Worm (Caenorhabditis elegans) whole organism, L1 larva: ENCODE measurements around the gene npr-4.

Experiments
- C34B4.2 ChIP-seq: sonication (generic microtip); optimal IDR thresholded peaks from 2 replicates; lab custom pipeline; 2017; ENCODE audit warnings: mild to moderate bottlenecking, missing genetic modification characterization, missing compliant biosample characterization
- F16B12.6 ChIP-seq: fragments of 150-350 bp; optimal IDR thresholded peaks from 2 replicates; lab custom pipeline; 2014; ENCODE audit warnings: missing biosample characterization, missing genetic modification characterization
- Y116A8C.19 ChIP-seq: sonication (generic microtip); optimal IDR thresholded peaks from 2 replicates; lab custom pipeline; 2016; ENCODE audit warnings: missing compliant biosample characterization, missing genetic modification characterization, borderline replicate concordance
- alr-1 ChIP-seq: fragments of 200-800 bp; sonication (Bioruptor generic); optimal IDR thresholded peaks from 2 replicates; lab custom pipeline; 2018; ENCODE audit warnings: borderline replicate concordance, mild to moderate bottlenecking, missing genetic modification characterization, missing compliant biosample characterization
- aly-2 ChIP-seq: fragments of 150-350 bp; optimal IDR thresholded peaks from 2 replicates; lab custom pipeline; 2014; ENCODE audit warnings: missing biosample characterization, missing genetic modification characterization
- ama-1 ChIP-seq: fragments of 150-350 bp; optimal IDR thresholded peaks from 2 replicates; lab custom pipeline; 2014
- blmp-1 ChIP-seq: fragments of 150-350 bp; optimal IDR thresholded peaks from 2 replicates; lab custom pipeline; 2014; ENCODE audit warnings: missing biosample characterization, missing genetic modification characterization
- ceh-63 ChIP-seq: fragments of 200-800 bp; sonication (Bioruptor generic); optimal IDR thresholded peaks from 2 replicates; lab custom pipeline; 2018; ENCODE audit warnings: mild to moderate bottlenecking, missing genetic modification characterization, missing compliant biosample characterization
- ceh-8 ChIP-seq: fragments of 200-800 bp; sonication (Bioruptor generic); optimal IDR thresholded peaks from 2 replicates; lab custom pipeline; 2018; ENCODE audit warnings: mild to moderate bottlenecking, missing genetic modification characterization, moderate library complexity, missing compliant biosample characterization
- ceh-82 ChIP-seq, 3 experiments: fragments of 150-350 bp in 1 of 3; sonication (generic microtip) in 2 of 3; optimal IDR thresholded peaks; 2 replicates each; lab custom pipeline; 2014 to 2017; ENCODE audit warnings: missing biosample characterization in 3 of 3, missing genetic modification characterization in 3 of 3
- ceh-88 ChIP-seq: fragments of 200-800 bp; sonication (Bioruptor generic); IDR thresholded peaks from 2 replicates; pipeline ENCODE4 v1.3.6; 2022; ENCODE audit warnings: missing genetic modification characterization, missing compliant biosample characterization
- ceh-90 ChIP-seq: sonication (generic microtip); optimal IDR thresholded peaks from 2 replicates; lab custom pipeline; 2016; ENCODE audit warnings: missing genetic modification characterization, missing compliant biosample characterization
- ces-1 ChIP-seq: fragments of 150-350 bp; optimal IDR thresholded peaks from 2 replicates; lab custom pipeline; 2014; ENCODE audit warnings: missing biosample characterization, missing genetic modification reagents, missing genetic modification characterization
- efl-1 ChIP-seq, 4 experiments: fragments of 150-350 bp; optimal IDR thresholded peaks in 3 of 4; peaks in 1 of 4; 1 replicate in 1 of 4; 2 replicates in 3 of 4; lab custom pipeline; 2014; ENCODE audit warnings: missing biosample characterization in 2 of 4, missing genetic modification characterization in 2 of 4, missing genetic modification reagents in 2 of 4
- efl-3 ChIP-seq: fragments of 200-800 bp; sonication (Bioruptor generic); optimal IDR thresholded peaks from 2 replicates; lab custom pipeline; 2018; ENCODE audit warnings: mild to moderate bottlenecking, missing genetic modification characterization, missing compliant biosample characterization
- egl-13 ChIP-seq: sonication (generic microtip); optimal IDR thresholded peaks from 2 replicates; lab custom pipeline; 2016; ENCODE audit warnings: missing genotype, missing genetic modification reagents, missing genetic modification characterization, missing compliant biosample characterization
- elt-2 ChIP-seq: sonication (generic microtip); optimal IDR thresholded peaks from 2 replicates; lab custom pipeline; 2016; ENCODE audit warnings: missing genetic modification characterization, mild to moderate bottlenecking, inconsistent platforms, missing compliant biosample characterization, missing genetic modification reagents
- fkh-10 ChIP-seq: sonication (generic microtip); optimal IDR thresholded peaks from 2 replicates; lab custom pipeline; 2017; ENCODE audit warnings: missing biosample characterization, missing genetic modification reagents, missing genetic modification characterization
- fkh-4 ChIP-seq: sonication (generic microtip); optimal IDR thresholded peaks from 2 replicates; lab custom pipeline; 2016; ENCODE audit warnings: missing compliant biosample characterization, missing genetic modification characterization, borderline replicate concordance
- grh-1 ChIP-seq: fragments of 200-800 bp; sonication (Bioruptor generic); IDR thresholded peaks from 2 replicates; pipeline ENCODE4 v1.3.6; 2022; ENCODE audit warnings: missing genetic modification reagents, missing genetic modification characterization, missing compliant biosample characterization
- hlh-17 ChIP-seq: fragments of 200-800 bp; sonication (Bioruptor generic); optimal IDR thresholded peaks from 2 replicates; lab custom pipeline; 2018; ENCODE audit warnings: missing genetic modification characterization, mild to moderate bottlenecking, missing compliant biosample characterization, moderate library complexity, borderline replicate concordance
- hlh-4 ChIP-seq: sonication (generic microtip); optimal IDR thresholded peaks from 2 replicates; lab custom pipeline; 2016; ENCODE audit warnings: mild to moderate bottlenecking, missing genetic modification characterization, missing compliant biosample characterization
- hpl-2 ChIP-seq: fragments of 150-350 bp; optimal IDR thresholded peaks from 2 replicates; lab custom pipeline; 2014; ENCODE audit warnings: missing biosample characterization, missing genetic modification reagents, missing genetic modification characterization
- irx-1 ChIP-seq: sonication (generic microtip); optimal IDR thresholded peaks from 2 replicates; lab custom pipeline; 2016; ENCODE audit warnings: missing genetic modification characterization, missing compliant biosample characterization
- isw-1 ChIP-seq: fragments of 200-800 bp; sonication (Bioruptor generic); IDR thresholded peaks from 2 replicates; pipeline ENCODE4 v1.3.6; 2022; ENCODE audit warnings: missing genetic modification characterization, missing compliant biosample characterization
- lin-13 ChIP-seq: fragments of 150-350 bp; optimal IDR thresholded peaks from 2 replicates; lab custom pipeline; 2014; ENCODE audit warnings: missing biosample characterization, missing genetic modification reagents, missing genetic modification characterization
- lin-14 ChIP-seq: fragments of 200-800 bp; sonication (Bioruptor generic); optimal IDR thresholded peaks from 2 replicates; lab custom pipeline; 2018; ENCODE audit warnings: mild to moderate bottlenecking, missing genetic modification characterization, moderate library complexity, missing compliant biosample characterization
- lin-39 ChIP-seq: fragments of 150-350 bp; optimal IDR thresholded peaks from 2 replicates; lab custom pipeline; 2014; ENCODE audit warnings: missing biosample characterization, missing genetic modification reagents, missing genetic modification characterization
- mab-9 ChIP-seq: fragments of 200-800 bp; sonication (Bioruptor generic); IDR thresholded peaks from 2 replicates; pipeline ENCODE4 v1.3.6; 2022; ENCODE audit warnings: missing genetic modification reagents, missing genetic modification characterization, missing compliant biosample characterization
- mdl-1 ChIP-seq, 2 experiments: fragments of 150-350 bp; optimal IDR thresholded peaks; 2 replicates each; lab custom pipeline; 2014 to 2017; ENCODE audit warnings: missing biosample characterization in 2 of 2, missing genetic modification characterization in 2 of 2, inconsistent platforms in 1 of 2
- mef-2 ChIP-seq: fragments of 150-350 bp; optimal IDR thresholded peaks from 2 replicates; lab custom pipeline; 2014; ENCODE audit warnings: missing biosample characterization, missing genetic modification characterization
- nhr-11 ChIP-seq: fragments of 150-350 bp; optimal IDR thresholded peaks from 2 replicates; lab custom pipeline; 2014; ENCODE audit warnings: missing biosample characterization, missing genetic modification characterization
- nhr-12 ChIP-seq: sonication (generic microtip); optimal IDR thresholded peaks from 2 replicates; lab custom pipeline; 2017; ENCODE audit warnings: missing biosample characterization, missing genetic modification characterization
- nhr-19 ChIP-seq: fragments of 200-800 bp; sonication (Bioruptor generic); conservative IDR thresholded peaks from 2 replicates; pipeline ENCODE4 v1.3.6; 2022; ENCODE audit warnings: missing genetic modification characterization, missing compliant biosample characterization
- nhr-20 ChIP-seq: sonication (generic microtip); optimal IDR thresholded peaks from 2 replicates; lab custom pipeline; 2016; ENCODE audit warnings: mild to moderate bottlenecking, missing genetic modification characterization, missing compliant biosample characterization
- nhr-28 ChIP-seq: fragments of 150-350 bp; optimal IDR thresholded peaks from 2 replicates; lab custom pipeline; 2014; ENCODE audit warnings: missing biosample characterization, missing genetic modification characterization
- nhr-71 ChIP-seq: sonication (generic microtip); optimal IDR thresholded peaks from 2 replicates; lab custom pipeline; 2016; ENCODE audit warnings: mild to moderate bottlenecking, missing genetic modification characterization, moderate library complexity, missing compliant biosample characterization
- nhr-76 ChIP-seq: sonication (generic microtip); optimal IDR thresholded peaks from 2 replicates; lab custom pipeline; 2017; ENCODE audit warnings: missing biosample characterization, missing genetic modification characterization
- nhr-85 ChIP-seq: sonication (generic microtip); peaks from one replicate; lab custom pipeline; 2016; ENCODE audit warnings: missing genetic modification characterization, inconsistent platforms, missing compliant biosample characterization
- nhr-90 ChIP-seq: sonication (generic microtip); optimal IDR thresholded peaks from 2 replicates; lab custom pipeline; 2016; ENCODE audit warnings: mild to moderate bottlenecking, missing genetic modification characterization, missing compliant biosample characterization; ENCODE audit not compliant: poor library complexity
- pqm-1 ChIP-seq: sonication (generic microtip); optimal IDR thresholded peaks from 3 replicates; lab custom pipeline; 2017; ENCODE audit warnings: missing biosample characterization, missing genetic modification characterization
- rnt-1 ChIP-seq: sonication (generic microtip); optimal IDR thresholded peaks from 2 replicates; lab custom pipeline; 2016; ENCODE audit warnings: mild to moderate bottlenecking, missing genetic modification characterization, moderate library complexity, missing compliant biosample characterization
- snu-23 ChIP-seq: sonication (generic microtip); optimal IDR thresholded peaks from 2 replicates; lab custom pipeline; 2016; ENCODE audit warnings: missing genetic modification characterization, missing compliant biosample characterization
- sox-4 ChIP-seq: sonication (generic microtip); optimal IDR thresholded peaks from 2 replicates; lab custom pipeline; 2016; ENCODE audit warnings: missing genetic modification characterization, missing compliant biosample characterization
- tbx-2 ChIP-seq: sonication (generic microtip); optimal IDR thresholded peaks from 2 replicates; lab custom pipeline; 2016; ENCODE audit warnings: missing genetic modification characterization, missing compliant biosample characterization
- tlp-1 ChIP-seq: fragments of 150-350 bp; optimal IDR thresholded peaks from 2 replicates; lab custom pipeline; 2014; ENCODE audit warnings: missing biosample characterization, missing genetic modification characterization
- unc-130 ChIP-seq: fragments of 150-350 bp; optimal IDR thresholded peaks from 2 replicates; lab custom pipeline; 2017; ENCODE audit warnings: missing biosample characterization, missing genetic modification characterization, inconsistent platforms
- unc-30 ChIP-seq: sonication (generic microtip); optimal IDR thresholded peaks from 2 replicates; lab custom pipeline; 2017; ENCODE audit warnings: missing biosample characterization, missing genetic modification characterization
- unc-62 ChIP-seq: fragments of 150-350 bp; optimal IDR thresholded peaks from 2 replicates; lab custom pipeline; 2014; ENCODE audit warnings: missing biosample characterization, missing genetic modification reagents, missing genetic modification characterization
- unc-86 ChIP-seq: sonication (generic microtip); optimal IDR thresholded peaks from 2 replicates; lab custom pipeline; 2016; ENCODE audit warnings: missing genetic modification characterization, missing compliant biosample characterization
- unc-98 ChIP-seq: fragments of 200-800 bp; sonication (Bioruptor generic); IDR thresholded peaks from 2 replicates; pipeline ENCODE4 v1.3.6; 2022; ENCODE audit warnings: missing genetic modification characterization, missing compliant biosample characterization
- xbp-1 ChIP-seq: sonication (generic microtip); optimal IDR thresholded peaks from 2 replicates; lab custom pipeline; 2016; ENCODE audit warnings: missing genetic modification characterization, missing compliant biosample characterization
- zip-4 ChIP-seq: fragments of 200-800 bp; sonication (Bioruptor generic); optimal IDR thresholded peaks from 2 replicates; lab custom pipeline; 2018; ENCODE audit warnings: mild to moderate bottlenecking, missing genetic modification characterization, moderate library complexity, missing compliant biosample characterization

npr-4 gene

ce11 chrX:12511384-12512007 is 40.0 kb downstream of the npr-4 start:
- TF ChIP-seq nhr-28 (tag; lab: Kevin White, UChicago): no peak
- no peak for TF ChIP-seq tbx-2
- no peak for TF ChIP-seq unc-30
- no peak for TF ChIP-seq unc-62 (GFP tag; lab: Kevin White, UChicago)
- TF ChIP-seq nhr-20 (tag; lab: Kevin White, UChicago): peak; percentile 50
- peak; percentile 74 for TF ChIP-seq lin-14 (GFP tag; lab: Kevin White, UChicago)
- no peak for TF ChIP-seq ceh-88 (GFP tag; lab: Robert Waterston, UW)
- no peak for TF ChIP-seq F16B12.6 (tag; lab: Kevin White, UChicago)
- no peak for TF ChIP-seq fkh-4 (tag; lab: Kevin White, UChicago)
- no peak for TF ChIP-seq ceh-63 (GFP tag; lab: Kevin White, UChicago)
- no peak for TF ChIP-seq grh-1
- no peak for TF ChIP-seq elt-2 (tag; lab: Kevin White, UChicago)
- TF ChIP-seq egl-13 (tag; lab: Kevin White, UChicago): peak; percentile 45
- no peak for TF ChIP-seq irx-1 (tag; lab: Kevin White, UChicago)
- TF ChIP-seq fkh-10 (GFP tag; lab: Kevin White, UChicago): no peak
- no peak for TF ChIP-seq ces-1
- peak; percentile 47 for TF ChIP-seq nhr-90 (tag; lab: Kevin White, UChicago)
- peak; percentile 25 for TF ChIP-seq rnt-1
- no peak for TF ChIP-seq blmp-1 (tag; lab: Kevin White, UChicago)
- no peak for TF ChIP-seq hlh-17 (GFP tag; lab: Kevin White, UChicago)
- no peak for TF ChIP-seq mab-9 (GFP tag; lab: Robert Waterston, UW)
- TF ChIP-seq efl-3 (GFP tag; lab: Kevin White, UChicago): peak; percentile 45
- no peak for TF ChIP-seq tlp-1
- TF ChIP-seq ceh-82 (tag; optimal IDR thresholded peaks at IDR 0.05; lab: Kevin White, UChicago): no peak
- no peak for TF ChIP-seq lin-13 (GFP tag; lab: Kevin White, UChicago)
- TF ChIP-seq hpl-2 (GFP tag; lab: Kevin White, UChicago): no peak
- TF ChIP-seq nhr-76 (tag; lab: Kevin White, UChicago): no peak
- TF ChIP-seq isw-1: no peak
- TF ChIP-seq unc-98 (GFP tag; lab: Robert Waterston, UW): no peak
- no peak for TF ChIP-seq unc-130 (tag; lab: Kevin White, UChicago)
- TF ChIP-seq hlh-4 (tag; lab: Kevin White, UChicago): no peak
- peak; percentile 11 for TF ChIP-seq snu-23 (GFP tag; lab: Kevin White, UChicago)
- TF ChIP-seq aly-2 (tag; lab: Kevin White, UChicago): no peak
- TF ChIP-seq xbp-1 (tag; lab: Kevin White, UChicago): no peak
- no peak for TF ChIP-seq efl-1 (optimal IDR thresholded peaks at IDR 0.05; lab: Kevin White, UChicago)
- no peak for TF ChIP-seq efl-1 (GFP tag; optimal IDR thresholded peaks at IDR 0.05 in 1 of 2; lab: Kevin White, UChicago)
- no peak for TF ChIP-seq pqm-1 (tag; lab: Kevin White, UChicago)
- TF ChIP-seq C34B4.2 (tag; lab: Kevin White, UChicago): no peak
- TF ChIP-seq alr-1: no peak
- no peak for TF ChIP-seq ceh-8 (GFP tag; lab: Kevin White, UChicago)
- no peak for TF ChIP-seq mef-2
- TF ChIP-seq ama-1 (lab: Kevin White, UChicago): no peak
- TF ChIP-seq sox-4 (tag; lab: Kevin White, UChicago): no peak
- TF ChIP-seq Y116A8C.19 (tag; lab: Kevin White, UChicago): no peak
- TF ChIP-seq ceh-90 (tag; lab: Kevin White, UChicago): no peak
- TF ChIP-seq nhr-11 (tag; lab: Kevin White, UChicago): no peak
- peak; percentile 97 for TF ChIP-seq nhr-85 (tag; lab: Kevin White, UChicago)
- TF ChIP-seq nhr-12 (tag; lab: Kevin White, UChicago): no peak
- no peak for TF ChIP-seq lin-39
- no peak for TF ChIP-seq zip-4 (GFP tag; lab: Kevin White, UChicago)
- peak; percentile 17; the same call in 1 of the 2 replicates for TF ChIP-seq nhr-19 (GFP tag; lab: Robert Waterston, UW)
- TF ChIP-seq mdl-1 (tag; optimal IDR thresholded peaks at IDR 0.05; lab: Kevin White, UChicago): no peak
- TF ChIP-seq unc-86 (tag; lab: Kevin White, UChicago): no peak
- TF ChIP-seq nhr-71 (tag; lab: Kevin White, UChicago): peak; percentile 11
